Worm (Caenorhabditis elegans) whole organism, L1 larva: ENCODE measurements around the gene unc-79.

Experiments used
- C04F5.9 ChIP-seq: sonication (generic microtip); optimal IDR thresholded peaks from 2 replicates; lab custom pipeline; 2016; ENCODE audit warnings: missing genetic modification characterization, missing compliant biosample characterization
- C34B4.2 ChIP-seq: sonication (generic microtip); optimal IDR thresholded peaks from 2 replicates; lab custom pipeline; 2017; ENCODE audit warnings: mild to moderate bottlenecking, missing genetic modification characterization, missing compliant biosample characterization
- F16B12.6 ChIP-seq: fragments of 150-350 bp; optimal IDR thresholded peaks from 2 replicates; lab custom pipeline; 2014; ENCODE audit warnings: missing biosample characterization, missing genetic modification characterization
- aha-1 ChIP-seq: fragments of 150-350 bp; optimal IDR thresholded peaks from 2 replicates; lab custom pipeline; 2014; ENCODE audit warnings: missing biosample characterization, missing genetic modification characterization
- ceh-8 ChIP-seq: fragments of 200-800 bp; sonication (Bioruptor generic); optimal IDR thresholded peaks from 2 replicates; lab custom pipeline; 2018; ENCODE audit warnings: mild to moderate bottlenecking, missing genetic modification characterization, moderate library complexity, missing compliant biosample characterization
- ceh-82 ChIP-seq, 3 experiments: fragments of 150-350 bp in 1 of 3; sonication (generic microtip) in 2 of 3; optimal IDR thresholded peaks; 2 replicates each; lab custom pipeline; 2014 to 2017; ENCODE audit warnings: missing biosample characterization in 3 of 3, missing genetic modification characterization in 3 of 3
- ceh-88 ChIP-seq: fragments of 200-800 bp; sonication (Bioruptor generic); IDR thresholded peaks from 2 replicates; pipeline ENCODE4 v1.3.6; 2022; ENCODE audit warnings: missing genetic modification characterization, missing compliant biosample characterization
- ceh-90 ChIP-seq: sonication (generic microtip); optimal IDR thresholded peaks from 2 replicates; lab custom pipeline; 2016; ENCODE audit warnings: missing genetic modification characterization, missing compliant biosample characterization
- dpl-1 ChIP-seq, 3 experiments: fragments of 150-350 bp in 2 of 3; sonication (generic microtip) in 1 of 3; optimal IDR thresholded peaks; 2 replicates each; lab custom pipeline; 2014 to 2017; ENCODE audit warnings: missing biosample characterization in 3 of 3, missing genetic modification characterization in 3 of 3, missing genetic modification reagents in 3 of 3
- dsc-1 ChIP-seq: sonication (generic microtip); optimal IDR thresholded peaks from 2 replicates; lab custom pipeline; 2016; ENCODE audit warnings: mild to moderate bottlenecking, missing genetic modification characterization, missing compliant biosample characterization
- efl-1 ChIP-seq, 4 experiments: fragments of 150-350 bp; optimal IDR thresholded peaks in 3 of 4; peaks in 1 of 4; 1 replicate in 1 of 4; 2 replicates in 3 of 4; lab custom pipeline; 2014; ENCODE audit warnings: missing biosample characterization in 2 of 4, missing genetic modification characterization in 2 of 4, missing genetic modification reagents in 2 of 4
- efl-3 ChIP-seq: fragments of 200-800 bp; sonication (Bioruptor generic); optimal IDR thresholded peaks from 2 replicates; lab custom pipeline; 2018; ENCODE audit warnings: mild to moderate bottlenecking, missing genetic modification characterization, missing compliant biosample characterization
- egl-13 ChIP-seq: sonication (generic microtip); optimal IDR thresholded peaks from 2 replicates; lab custom pipeline; 2016; ENCODE audit warnings: missing genotype, missing genetic modification reagents, missing genetic modification characterization, missing compliant biosample characterization
- egl-27 ChIP-seq, 2 experiments: fragments of 150-350 bp in 1 of 2; sonication (generic microtip); optimal IDR thresholded peaks; 3 replicates each; lab custom pipeline; 2017 to 2018; ENCODE audit warnings: missing biosample characterization in 2 of 2, missing genetic modification characterization in 2 of 2, missing genetic modification reagents in 2 of 2
- elt-2 ChIP-seq: sonication (generic microtip); optimal IDR thresholded peaks from 2 replicates; lab custom pipeline; 2016; ENCODE audit warnings: missing genetic modification characterization, mild to moderate bottlenecking, inconsistent platforms, missing compliant biosample characterization, missing genetic modification reagents
- elt-3 ChIP-seq, 6 experiments: fragments of 150-350 bp in 1 of 6; sonication (generic microtip); optimal IDR thresholded peaks; 2 replicates each; lab custom pipeline; 2017 to 2018; ENCODE audit warnings: missing biosample characterization in 6 of 6, missing genetic modification characterization in 6 of 6, inconsistent platforms in 1 of 6
- fkh-10 ChIP-seq: sonication (generic microtip); optimal IDR thresholded peaks from 2 replicates; lab custom pipeline; 2017; ENCODE audit warnings: missing biosample characterization, missing genetic modification reagents, missing genetic modification characterization
- fkh-8 ChIP-seq: sonication (generic microtip); optimal IDR thresholded peaks from 2 replicates; lab custom pipeline; 2016; ENCODE audit warnings: mild to moderate bottlenecking, missing genetic modification characterization, missing compliant biosample characterization
- hpl-2 ChIP-seq: fragments of 150-350 bp; optimal IDR thresholded peaks from 2 replicates; lab custom pipeline; 2014; ENCODE audit warnings: missing biosample characterization, missing genetic modification reagents, missing genetic modification characterization
- jun-1 ChIP-seq: fragments of 150-350 bp; optimal IDR thresholded peaks from 2 replicates; lab custom pipeline; 2014; ENCODE audit warnings: missing biosample characterization, missing genetic modification reagents, missing genetic modification characterization
- lin-13 ChIP-seq: fragments of 150-350 bp; optimal IDR thresholded peaks from 2 replicates; lab custom pipeline; 2014; ENCODE audit warnings: missing biosample characterization, missing genetic modification reagents, missing genetic modification characterization
- lin-14 ChIP-seq: fragments of 200-800 bp; sonication (Bioruptor generic); optimal IDR thresholded peaks from 2 replicates; lab custom pipeline; 2018; ENCODE audit warnings: mild to moderate bottlenecking, missing genetic modification characterization, moderate library complexity, missing compliant biosample characterization
- lin-35 ChIP-seq, 2 experiments: fragments of 150-350 bp; optimal IDR thresholded peaks; 2 replicates each; lab custom pipeline; 2014; ENCODE audit warnings: missing biosample characterization in 2 of 2, missing genetic modification characterization in 2 of 2, missing genetic modification reagents in 2 of 2
- lin-39 ChIP-seq: fragments of 150-350 bp; optimal IDR thresholded peaks from 2 replicates; lab custom pipeline; 2014; ENCODE audit warnings: missing biosample characterization, missing genetic modification reagents, missing genetic modification characterization
- lir-3 ChIP-seq: sonication (generic microtip); optimal IDR thresholded peaks from 2 replicates; lab custom pipeline; 2016; ENCODE audit warnings: mild to moderate bottlenecking, missing genetic modification characterization, moderate library complexity, missing compliant biosample characterization; ENCODE audit not compliant: poor library complexity
- lsy-2 ChIP-seq, 2 experiments: fragments of 150-350 bp; optimal IDR thresholded peaks; 2 replicates each; lab custom pipeline; 2014; ENCODE audit warnings: missing biosample characterization in 2 of 2, missing genetic modification characterization in 2 of 2
- mab-9 ChIP-seq: fragments of 200-800 bp; sonication (Bioruptor generic); IDR thresholded peaks from 2 replicates; pipeline ENCODE4 v1.3.6; 2022; ENCODE audit warnings: missing genetic modification reagents, missing genetic modification characterization, missing compliant biosample characterization
- mdl-1 ChIP-seq, 2 experiments: fragments of 150-350 bp; optimal IDR thresholded peaks; 2 replicates each; lab custom pipeline; 2014 to 2017; ENCODE audit warnings: missing biosample characterization in 2 of 2, missing genetic modification characterization in 2 of 2, inconsistent platforms in 1 of 2
- mef-2 ChIP-seq: fragments of 150-350 bp; optimal IDR thresholded peaks from 2 replicates; lab custom pipeline; 2014; ENCODE audit warnings: missing biosample characterization, missing genetic modification characterization
- mep-1 ChIP-seq: fragments of 150-350 bp; optimal IDR thresholded peaks from 2 replicates; lab custom pipeline; 2014; ENCODE audit warnings: missing biosample characterization, missing genetic modification characterization
- nhr-20 ChIP-seq: sonication (generic microtip); optimal IDR thresholded peaks from 2 replicates; lab custom pipeline; 2016; ENCODE audit warnings: mild to moderate bottlenecking, missing genetic modification characterization, missing compliant biosample characterization
- nhr-237 ChIP-seq: fragments of 150-350 bp; optimal IDR thresholded peaks from 2 replicates; lab custom pipeline; 2014; ENCODE audit warnings: missing biosample characterization, missing genetic modification characterization
- nhr-71 ChIP-seq: sonication (generic microtip); optimal IDR thresholded peaks from 2 replicates; lab custom pipeline; 2016; ENCODE audit warnings: mild to moderate bottlenecking, missing genetic modification characterization, moderate library complexity, missing compliant biosample characterization
- nhr-77 ChIP-seq: fragments of 150-350 bp; optimal IDR thresholded peaks from 2 replicates; lab custom pipeline; 2014; ENCODE audit warnings: missing biosample characterization, missing genetic modification characterization
- nhr-84 ChIP-seq: sonication (generic microtip); optimal IDR thresholded peaks from 2 replicates; lab custom pipeline; 2017; ENCODE audit warnings: missing biosample characterization, missing genetic modification characterization
- nhr-85 ChIP-seq: sonication (generic microtip); peaks from one replicate; lab custom pipeline; 2016; ENCODE audit warnings: missing genetic modification characterization, inconsistent platforms, missing compliant biosample characterization
- rnt-1 ChIP-seq: sonication (generic microtip); optimal IDR thresholded peaks from 2 replicates; lab custom pipeline; 2016; ENCODE audit warnings: mild to moderate bottlenecking, missing genetic modification characterization, moderate library complexity, missing compliant biosample characterization
- skn-1 ChIP-seq: fragments of 150-350 bp; optimal IDR thresholded peaks from 2 replicates; lab custom pipeline; 2014; ENCODE audit warnings: missing biosample characterization, missing genetic modification characterization
- snu-23 ChIP-seq: sonication (generic microtip); optimal IDR thresholded peaks from 2 replicates; lab custom pipeline; 2016; ENCODE audit warnings: missing genetic modification characterization, missing compliant biosample characterization
- sox-4 ChIP-seq: sonication (generic microtip); optimal IDR thresholded peaks from 2 replicates; lab custom pipeline; 2016; ENCODE audit warnings: missing genetic modification characterization, missing compliant biosample characterization
- sptf-1 ChIP-seq: fragments of 150-350 bp; optimal IDR thresholded peaks from 2 replicates; lab custom pipeline; 2014; ENCODE audit warnings: missing biosample characterization, missing genetic modification characterization
- swsn-7 ChIP-seq: sonication (generic microtip); optimal IDR thresholded peaks from 2 replicates; lab custom pipeline; 2016; ENCODE audit warnings: missing genetic modification characterization, missing compliant biosample characterization
- tbx-2 ChIP-seq: sonication (generic microtip); optimal IDR thresholded peaks from 2 replicates; lab custom pipeline; 2016; ENCODE audit warnings: missing genetic modification characterization, missing compliant biosample characterization
- unc-62 ChIP-seq: fragments of 150-350 bp; optimal IDR thresholded peaks from 2 replicates; lab custom pipeline; 2014; ENCODE audit warnings: missing biosample characterization, missing genetic modification reagents, missing genetic modification characterization
- zip-4 ChIP-seq: fragments of 200-800 bp; sonication (Bioruptor generic); optimal IDR thresholded peaks from 2 replicates; lab custom pipeline; 2018; ENCODE audit warnings: mild to moderate bottlenecking, missing genetic modification characterization, moderate library complexity, missing compliant biosample characterization
- ztf-11 ChIP-seq, 2 experiments: sonication (generic microtip); optimal IDR thresholded peaks; 2 replicates each; lab custom pipeline; 2016 to 2017; ENCODE audit warnings: missing genetic modification characterization in 2 of 2, missing biosample characterization in 1 of 2, missing compliant biosample characterization in 1 of 2

Gene unc-79

DNA sequence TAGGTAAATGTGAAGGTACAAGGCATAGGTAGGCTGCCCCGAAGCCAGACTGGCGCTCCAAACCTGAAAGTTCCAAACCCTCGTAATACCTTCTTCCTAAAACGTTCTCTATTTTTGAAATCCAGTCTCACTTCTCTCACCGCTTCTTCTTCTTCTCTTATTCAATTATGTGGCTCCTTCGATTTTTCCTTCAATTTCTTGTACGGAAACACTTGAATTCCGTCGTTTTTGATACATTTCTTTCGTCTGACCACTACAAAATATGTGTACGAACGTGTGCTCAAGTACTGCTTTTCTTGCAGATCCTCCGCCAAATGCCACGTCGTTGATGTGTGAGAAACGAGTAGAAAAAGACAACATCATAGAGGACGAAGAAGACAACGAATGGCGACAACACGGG is at the start of gene unc-79:
TSS of gene unc-79 (plus strand) at position 301 of the 400 bp plus-strand sequence.
- no peak for TF ChIP-seq ceh-8
- TF ChIP-seq efl-1 (optimal IDR thresholded peaks at IDR 0.05; lab: Kevin White, UChicago): no peak
- peak in 1 of 2 experiments; percentile 64 for TF ChIP-seq efl-1 (GFP tag; optimal IDR thresholded peaks at IDR 0.05 in 1 of 2; lab: Kevin White, UChicago)

ce11 chrIII:4017527-4017926 is 48.9 kb upstream of the unc-79 start, which contains the start of gene tbb-2:
Gene tbb-2, minus strand, starts transcription at chrIII:4017627.
- TF ChIP-seq sox-4 (tag; lab: Kevin White, UChicago): no peak
- no peak for TF ChIP-seq lin-35 (GFP tag; optimal IDR thresholded peaks at IDR 0.05; lab: Kevin White, UChicago)
- peak; percentile 51 for TF ChIP-seq nhr-85 (tag; lab: Kevin White, UChicago)
- TF ChIP-seq swsn-7: no peak
- no peak for TF ChIP-seq egl-13
- no peak for TF ChIP-seq dsc-1 (tag; lab: Kevin White, UChicago)
- TF ChIP-seq efl-1 (optimal IDR thresholded peaks at IDR 0.05; lab: Kevin White, UChicago): no peak
- TF ChIP-seq efl-1 (GFP tag; optimal IDR thresholded peaks at IDR 0.05 in 1 of 2; lab: Kevin White, UChicago): peak in 1 of 2 experiments; percentile 46

DNA sequence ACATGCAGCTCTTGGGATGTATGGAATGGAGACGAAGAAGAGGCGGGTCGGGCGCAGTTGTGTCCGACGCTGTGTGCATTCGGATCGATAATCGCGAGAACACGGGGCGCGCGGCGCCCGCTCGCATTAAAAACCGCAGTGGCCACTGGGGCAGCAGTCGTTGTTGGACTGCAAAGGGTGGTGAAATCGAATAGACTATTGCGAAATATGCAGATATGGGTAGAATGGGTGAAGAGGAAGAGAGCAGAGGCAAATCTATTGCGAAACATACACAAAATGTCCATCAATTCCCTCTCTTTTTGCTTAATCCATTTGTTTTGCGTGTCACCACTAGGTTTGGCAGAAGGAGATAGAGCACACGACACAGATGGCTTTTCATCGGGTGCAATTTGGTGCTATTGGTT is 48.3 kb upstream of the unc-79 start:
- TF ChIP-seq fkh-8 (tag; lab: Kevin White, UChicago) (peak; percentile 81), lin-35 (GFP tag; optimal IDR thresholded peaks at IDR 0.05; lab: Kevin White, UChicago) (peak in 1 of 2 experiments; percentile 47), mdl-1 (tag; optimal IDR thresholded peaks at IDR 0.05; lab: Kevin White, UChicago) (no peak), zip-4 (GFP tag; lab: Kevin White, UChicago) (peak; percentile 97), lin-39 (no peak), nhr-20 (tag; lab: Kevin White, UChicago) (no peak), egl-27 (tag; optimal IDR thresholded peaks at IDR 0.05; lab: Kevin White, UChicago) (peak in 1 of 2 experiments; percentile 4), lin-14 (GFP tag; lab: Kevin White, UChicago) (peak; percentile 89), jun-1 (tag; lab: Kevin White, UChicago) (peak; percentile 68), egl-13 (peak; percentile 29), nhr-85 (tag; lab: Kevin White, UChicago) (peak; percentile 65), ceh-82 (tag; optimal IDR thresholded peaks at IDR 0.05; lab: Kevin White, UChicago) (peak; percentile 63 to 81 (median 68)), nhr-237 (peak; percentile 10), mef-2 (tag; lab: Kevin White, UChicago) (no peak), ceh-90 (tag; lab: Kevin White, UChicago) (peak; percentile 25), efl-1 (optimal IDR thresholded peaks at IDR 0.05; lab: Kevin White, UChicago) (peak; percentile 43 to 59), efl-1 (GFP tag; optimal IDR thresholded peaks at IDR 0.05 in 1 of 2; lab: Kevin White, UChicago) (peak; percentile 40 to 89), snu-23 (GFP tag; lab: Kevin White, UChicago) (peak; percentile 37), dpl-1 (GFP tag; optimal IDR thresholded peaks at IDR 0.05; lab: Kevin White, UChicago) (peak in 2 of 3 experiments; percentile 40 to 48), hpl-2 (GFP tag; lab: Kevin White, UChicago) (peak; percentile 60), tbx-2 (tag; lab: Kevin White, UChicago) (peak; percentile 46), skn-1 (tag; lab: Kevin White, UChicago) (peak; percentile 81), elt-3 (tag; optimal IDR thresholded peaks at IDR 0.05; lab: Kevin White, UChicago) (no peak), swsn-7 (peak; percentile 28), dsc-1 (tag; lab: Kevin White, UChicago) (peak; percentile 32), nhr-84 (no peak), C04F5.9 (tag; lab: Kevin White, UChicago) (no peak), F16B12.6 (tag; lab: Kevin White, UChicago) (peak; percentile 50), lin-13 (GFP tag; lab: Kevin White, UChicago) (peak; percentile 33), rnt-1 (tag; lab: Kevin White, UChicago) (peak; percentile 37), mab-9 (GFP tag; lab: Robert Waterston, UW) (no peak), mep-1 (peak; percentile 75), lir-3 (tag; lab: Kevin White, UChicago) (peak; percentile 15), ztf-11 (tag; optimal IDR thresholded peaks at IDR 0.05; lab: Kevin White, UChicago) (peak in 1 of 2 experiments; percentile 47), lsy-2 (tag; optimal IDR thresholded peaks at IDR 0.05; lab: Kevin White, UChicago) (peak; percentile 8 to 78), elt-2 (tag; lab: Kevin White, UChicago) (no peak), nhr-71 (tag; lab: Kevin White, UChicago) (peak; percentile 62), C34B4.2 (tag; lab: Kevin White, UChicago) (no peak), efl-3 (GFP tag; lab: Kevin White, UChicago) (no peak), ceh-88 (no peak), fkh-10 (GFP tag; lab: Kevin White, UChicago) (peak; percentile 1), nhr-77 (no peak), unc-62 (GFP tag; lab: Kevin White, UChicago) (no peak), sptf-1 (no peak), aha-1 (tag; lab: Kevin White, UChicago) (no peak)
